Fruit fly (Drosophila melanogaster): Measurements from ENCODE around the gene mRpS24.

Gene mRpS24

DNA sequence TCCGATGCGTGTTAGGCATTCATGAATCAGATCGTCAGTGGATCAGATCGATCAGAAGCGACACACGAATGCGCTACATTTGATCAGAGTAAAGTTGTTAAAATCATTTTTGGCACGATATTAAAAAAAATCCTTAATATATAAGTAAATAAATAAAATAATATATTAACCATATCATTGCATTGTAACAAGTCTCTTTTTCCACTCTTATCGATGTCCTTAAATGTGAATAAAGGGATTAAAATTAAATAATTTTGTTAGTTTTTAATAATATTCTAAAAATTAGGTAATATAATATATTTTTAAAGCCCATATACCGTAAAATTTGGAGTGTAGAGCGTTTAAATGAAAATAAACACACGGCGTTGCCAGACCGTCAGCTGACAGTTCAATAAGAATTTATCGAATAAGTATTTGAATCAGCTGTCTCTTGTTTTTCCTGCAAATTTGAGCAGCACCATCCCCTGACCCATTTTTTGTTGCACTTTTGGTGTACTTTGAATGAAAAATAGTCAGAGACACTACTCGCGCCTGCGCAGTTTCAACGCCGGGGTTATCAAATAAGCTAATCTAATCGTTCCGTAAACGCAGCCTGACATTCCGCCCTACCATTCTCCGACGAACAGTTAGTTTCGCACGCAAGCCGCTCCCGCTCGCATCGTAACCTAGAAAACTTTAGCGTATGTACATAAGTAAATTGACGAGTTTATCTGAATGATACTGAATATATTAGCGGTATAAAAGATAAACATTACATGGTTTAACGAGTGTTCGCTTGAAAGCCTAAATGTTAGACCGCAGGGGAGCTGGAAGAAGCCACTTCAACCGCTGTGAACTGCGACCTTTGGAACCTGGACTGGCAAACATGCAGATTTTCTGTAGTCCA, 11.2 kb downstream of the mRpS24 start, which contains the start of the genes p38a and CG6178 (continued):
- TF ChIP-seq exex (tag; optimal IDR thresholded peaks at IDR 0.05) (peak; percentile 89), pho (GFP tag; optimal IDR thresholded peaks at IDR 0.05) (peak; percentile 55), CG8281 (tag; optimal IDR thresholded peaks at IDR 0.05) (peak; percentile 88), lilli (GFP tag; optimal IDR thresholded peaks at IDR 0.05) (peak; percentile 73), CG11093 (GFP tag; IDR thresholded peaks at IDR 0.05) (peak; percentile 94), dati (GFP tag; IDR thresholded peaks at IDR 0.05) (peak; percentile 84), CG15479 (GFP tag; optimal IDR thresholded peaks at IDR 0.05) (peak; percentile 39), CG8388 (GFP tag; optimal IDR thresholded peaks at IDR 0.05) (peak; percentile 97), CG1792 (GFP tag; optimal IDR thresholded peaks at IDR 0.05) (no peak), CG4360 (GFP tag; IDR thresholded peaks at IDR 0.05) (peak; percentile 54), slbo (GFP tag; IDR thresholded peaks at IDR 0.05) (peak; percentile 98), Dad (GFP tag; optimal IDR thresholded peaks at IDR 0.05) (peak; percentile 42), sug (tag; optimal IDR thresholded peaks at IDR 0.05) (peak; percentile 95), CG33557 (GFP tag; optimal IDR thresholded peaks at IDR 0.05) (peak; percentile 84), CG31365 (tag; optimal IDR thresholded peaks at IDR 0.05) (peak; percentile 9), CG6272 (GFP tag; IDR thresholded peaks at IDR 0.05) (peak; percentile 94), Aef1 (GFP tag; IDR thresholded peaks at IDR 0.05) (peak; percentile 97), luna (GFP tag; optimal IDR thresholded peaks at IDR 0.05) (no peak), sd (tag; optimal IDR thresholded peaks at IDR 0.05) (peak; percentile 92), ind (GFP tag; optimal IDR thresholded peaks at IDR 0.05) (peak; percentile 96), ems (GFP tag; optimal IDR thresholded peaks at IDR 0.05) (peak; percentile 36), croc (GFP tag; conservative IDR thresholded peaks at IDR 0.05) (peak; percentile 96), CG12236 (GFP tag; optimal IDR thresholded peaks at IDR 0.05) (no peak), CG11723 (GFP tag; optimal IDR thresholded peaks at IDR 0.05) (peak; percentile 91), schlank (tag; optimal IDR thresholded peaks at IDR 0.05) (peak; percentile 85), ase (GFP tag; IDR thresholded peaks at IDR 0.05) (peak; percentile 96), Fer3 (tag; optimal IDR thresholded peaks at IDR 0.05) (peak; percentile 98), eve (GFP tag; optimal IDR thresholded peaks at IDR 0.05) (no peak), CG31441 (GFP tag; IDR thresholded peaks at IDR 0.05) (peak; percentile 99), ranshi (GFP tag; IDR thresholded peaks at IDR 0.05) (peak; percentile 97), Sry-β (GFP tag; optimal IDR thresholded peaks at IDR 0.05) (peak; percentile 54), CG2120 (GFP tag; optimal IDR thresholded peaks at IDR 0.05) (peak; percentile 90), Dip2 (GFP tag; IDR thresholded peaks at IDR 0.05) (peak; percentile 56), Vsx1 (GFP tag; optimal IDR thresholded peaks at IDR 0.05) (peak; percentile 89), Stat92E (GFP tag; optimal IDR thresholded peaks at IDR 0.05) (peak in 1 of 3 experiments; percentile 76), CG11085 (GFP tag; IDR thresholded peaks at IDR 0.05) (peak; percentile 97), ATbp (GFP tag; optimal IDR thresholded peaks at IDR 0.05) (peak; percentile 93), CG12744 (GFP tag; optimal IDR thresholded peaks at IDR 0.05) (no peak), CG11696 (GFP tag; IDR thresholded peaks at IDR 0.05) (peak; percentile 81), fu2 (GFP tag; optimal IDR thresholded peaks at IDR 0.05) (peak; percentile 62), Lim3 (GFP tag; IDR thresholded peaks at IDR 0.05) (peak; percentile 94), Ada2b (GFP tag; IDR thresholded peaks at IDR 0.05) (peak; percentile 95), Poxn (GFP tag; IDR thresholded peaks at IDR 0.05) (peak; percentile 88), Deaf1 (tag; optimal IDR thresholded peaks at IDR 0.05) (peak; percentile 89), CG4282 (GFP tag; optimal IDR thresholded peaks at IDR 0.05) (no peak), CG15514 (GFP tag; optimal IDR thresholded peaks at IDR 0.05) (peak; percentile 89), CG30403 (GFP tag; optimal IDR thresholded peaks at IDR 0.05) (peak; percentile 95), CG8290 (GFP tag; optimal IDR thresholded peaks at IDR 0.05) (peak; percentile 50), CG8290 (tag; optimal IDR thresholded peaks at IDR 0.05) (no peak), CG1602 (GFP tag; optimal IDR thresholded peaks at IDR 0.05) (peak; percentile 93)
